Worm (Caenorhabditis elegans) whole organism, young adult: Measurements from ENCODE around the gene ZC373.2.

Source experiments
- B0261.1 ChIP-seq: sonication (generic microtip); optimal IDR thresholded peaks from 2 replicates; lab custom pipeline; 2016; ENCODE audit warnings: mild to moderate bottlenecking, missing genetic modification characterization, moderate library complexity, missing compliant biosample characterization
- B0336.3 ChIP-seq: fragments of 200-800 bp; sonication (Bioruptor generic); IDR thresholded peaks from 2 replicates; pipeline ENCODE4 v1.3.6; 2022; ENCODE audit warnings: missing genetic modification characterization, missing compliant biosample characterization
- F10E7.11 ChIP-seq: sonication (generic microtip); optimal IDR thresholded peaks from 2 replicates; lab custom pipeline; 2017; ENCODE audit warnings: mild to moderate bottlenecking, missing genetic modification characterization, moderate library complexity, missing compliant biosample characterization
- F22D6.2 ChIP-seq: sonication (generic microtip); optimal IDR thresholded peaks from 2 replicates; lab custom pipeline; 2016; ENCODE audit warnings: mild to moderate bottlenecking, missing genetic modification characterization, missing compliant biosample characterization
- F37B4.10 ChIP-seq: fragments of 200-800 bp; sonication (Bioruptor generic); IDR thresholded peaks from 2 replicates; pipeline ENCODE4 v1.3.6; 2022; ENCODE audit warnings: missing genetic modification characterization, missing compliant biosample characterization
- F55B11.4 ChIP-seq: sonication (generic microtip); optimal IDR thresholded peaks from 2 replicates; lab custom pipeline; 2016; ENCODE audit warnings: missing compliant biosample characterization, missing genetic modification characterization, borderline replicate concordance; ENCODE audit not compliant: insufficient read depth
- K11D2.4 ChIP-seq: fragments of 200-800 bp; sonication (Bioruptor generic); IDR thresholded peaks from 2 replicates; pipeline ENCODE4 v1.3.6; 2022; ENCODE audit warnings: missing genetic modification reagents, missing genetic modification characterization, missing compliant biosample characterization
- Y53F4B.3 ChIP-seq: fragments of 200-800 bp; sonication (Bioruptor generic); IDR thresholded peaks from 2 replicates; pipeline ENCODE4 v1.3.6; 2022; ENCODE audit warnings: missing genetic modification reagents, missing genetic modification characterization, missing compliant biosample characterization
- Y95B8A.8 ChIP-seq: fragments of 200-800 bp; sonication (Bioruptor generic); IDR thresholded peaks from 2 replicates; pipeline ENCODE4 v1.3.6; 2022; ENCODE audit warnings: missing genetic modification reagents, missing genetic modification characterization, missing compliant biosample characterization
- ZK185.1 ChIP-seq: sonication (generic microtip); optimal IDR thresholded peaks from 2 replicates; lab custom pipeline; 2016; ENCODE audit warnings: mild to moderate bottlenecking, missing genetic modification characterization, missing compliant biosample characterization; ENCODE audit not compliant: poor library complexity, severe bottlenecking
- aptf-2 ChIP-seq: fragments of 200-800 bp; sonication (Bioruptor generic); conservative IDR thresholded peaks from 2 replicates; pipeline ENCODE4 v1.3.6; 2022; ENCODE audit warnings: missing genetic modification reagents, missing genetic modification characterization, missing compliant biosample characterization
- aptf-3 ChIP-seq: fragments of 200-800 bp; sonication (Bioruptor generic); IDR thresholded peaks from 2 replicates; pipeline ENCODE4 v1.3.6; 2022; ENCODE audit warnings: missing genetic modification characterization, missing compliant biosample characterization
- atf-7 ChIP-seq: sonication (generic microtip); optimal IDR thresholded peaks from 2 replicates; lab custom pipeline; 2017; ENCODE audit warnings: mild to moderate bottlenecking, missing genetic modification characterization, missing compliant biosample characterization
- attf-6 ChIP-seq: fragments of 200-800 bp; sonication (Bioruptor generic); IDR thresholded peaks from 2 replicates; pipeline ENCODE4 v1.3.6; 2022; ENCODE audit warnings: missing genetic modification reagents, missing genetic modification characterization, missing compliant biosample characterization
- ccch-3 ChIP-seq: fragments of 200-800 bp; sonication (Bioruptor generic); optimal IDR thresholded peaks from 2 replicates; lab custom pipeline; 2018; ENCODE audit warnings: mild to moderate bottlenecking, missing genetic modification characterization, missing compliant biosample characterization
- cebp-1 ChIP-seq, 2 experiments: fragments of 200-800 bp in 1 of 2; sonication (Bioruptor generic) in 1 of 2; sonication (generic microtip) in 1 of 2; IDR thresholded peaks in 1 of 2; optimal IDR thresholded peaks in 1 of 2; 2 replicates each; pipeline versions ENCODE4 v1.3.6 to Lab custom; 2017 to 2022; ENCODE audit warnings: missing compliant biosample characterization in 2 of 2, missing genetic modification characterization in 2 of 2, mild to moderate bottlenecking in 1 of 2, missing genetic modification reagents in 1 of 2, moderate library complexity in 1 of 2
- ceh-58 ChIP-seq: fragments of 200-800 bp; sonication (Bioruptor generic); IDR thresholded peaks from 2 replicates; pipeline ENCODE4 v1.3.6; 2022; ENCODE audit warnings: missing genetic modification characterization, missing compliant biosample characterization
- chd-7 ChIP-seq: sonication (generic microtip); optimal IDR thresholded peaks from 2 replicates; lab custom pipeline; 2016; ENCODE audit warnings: mild to moderate bottlenecking, missing genetic modification characterization, moderate library complexity, missing compliant biosample characterization
- die-1 ChIP-seq: sonication (generic microtip); optimal IDR thresholded peaks from 2 replicates; lab custom pipeline; 2016; ENCODE audit warnings: missing genotype, mild to moderate bottlenecking, missing genetic modification characterization, missing compliant biosample characterization
- dox-1 ChIP-seq: fragments of 200-800 bp; sonication (Bioruptor generic); IDR thresholded peaks from 2 replicates; pipeline ENCODE4 v1.3.6; 2022; ENCODE audit warnings: missing genetic modification reagents, missing genetic modification characterization, missing compliant biosample characterization
- dpff-1 ChIP-seq: sonication (generic microtip); optimal IDR thresholded peaks from 2 replicates; lab custom pipeline; 2017; ENCODE audit warnings: mild to moderate bottlenecking, missing genetic modification characterization, missing compliant biosample characterization
- egl-18 ChIP-seq: fragments of 200-800 bp; sonication (Bioruptor generic); IDR thresholded peaks from 2 replicates; pipeline ENCODE4 v1.3.6; 2022; ENCODE audit warnings: missing genetic modification reagents, missing genetic modification characterization, missing compliant biosample characterization
- fkh-3 ChIP-seq: sonication (generic microtip); optimal IDR thresholded peaks from 2 replicates; lab custom pipeline; 2016; ENCODE audit warnings: mild to moderate bottlenecking, missing genetic modification characterization, missing compliant biosample characterization
- gei-17 ChIP-seq: fragments of 200-800 bp; sonication (Bioruptor generic); optimal IDR thresholded peaks from 2 replicates; lab custom pipeline; 2018; ENCODE audit warnings: mild to moderate bottlenecking, missing genetic modification characterization, missing compliant biosample characterization
- him-1 ChIP-seq: sonication (generic microtip); optimal IDR thresholded peaks from 2 replicates; lab custom pipeline; 2016; ENCODE audit warnings: missing genotype, missing genetic modification reagents, missing genetic modification characterization, missing compliant biosample characterization
- hsf-1 ChIP-seq: fragments of 200-800 bp; sonication (Bioruptor generic); IDR thresholded peaks from 2 replicates; pipeline ENCODE4 v1.3.6; 2022; ENCODE audit warnings: missing genetic modification reagents, missing genetic modification characterization, missing compliant biosample characterization
- let-607 ChIP-seq, 2 experiments: fragments of 200-800 bp in 1 of 2; sonication (Bioruptor generic) in 1 of 2; sonication (generic microtip) in 1 of 2; optimal IDR thresholded peaks; 2 replicates each; lab custom pipeline; 2016 to 2018; ENCODE audit warnings: mild to moderate bottlenecking in 2 of 2, missing compliant biosample characterization in 2 of 2, missing genetic modification characterization in 2 of 2, moderate library complexity in 2 of 2, missing genotype in 1 of 2
- lsl-1 ChIP-seq: fragments of 200-800 bp; sonication (Bioruptor generic); optimal IDR thresholded peaks from 2 replicates; lab custom pipeline; 2018; ENCODE audit warnings: mild to moderate bottlenecking, missing genetic modification characterization, moderate library complexity, missing compliant biosample characterization
- lsy-27 ChIP-seq: sonication (generic microtip); optimal IDR thresholded peaks from 2 replicates; lab custom pipeline; 2017; ENCODE audit warnings: missing genetic modification characterization, mild to moderate bottlenecking, missing compliant biosample characterization, antibody characterized with exemption, missing genotype, borderline replicate concordance; ENCODE audit not compliant: insufficient read depth
- madf-10 ChIP-seq: sonication (generic microtip); optimal IDR thresholded peaks from 2 replicates; lab custom pipeline; 2016; ENCODE audit warnings: mild to moderate bottlenecking, missing genetic modification characterization, missing compliant biosample characterization
- madf-6 ChIP-seq: fragments of 200-800 bp; sonication (Bioruptor generic); IDR thresholded peaks from 2 replicates; pipeline ENCODE4 v1.3.6; 2022; ENCODE audit warnings: missing genetic modification reagents, missing genetic modification characterization, missing compliant biosample characterization
- mel-28 ChIP-seq: sonication (generic microtip); optimal IDR thresholded peaks from 2 replicates; lab custom pipeline; 2016; ENCODE audit warnings: borderline replicate concordance, mild to moderate bottlenecking, missing genetic modification characterization, missing compliant biosample characterization
- nfyb-1 ChIP-seq: fragments of 200-800 bp; sonication (Bioruptor generic); IDR thresholded peaks from 2 replicates; pipeline ENCODE4 v1.3.6; 2022; ENCODE audit warnings: missing genetic modification reagents, missing genetic modification characterization, missing compliant biosample characterization
- nhr-120 ChIP-seq: fragments of 200-800 bp; sonication (Bioruptor generic); IDR thresholded peaks from 2 replicates; pipeline ENCODE4 v1.3.6; 2022; ENCODE audit warnings: missing genetic modification characterization, missing compliant biosample characterization
- nhr-80 ChIP-seq: sonication (generic microtip); optimal IDR thresholded peaks from 2 replicates; lab custom pipeline; 2016; ENCODE audit warnings: missing genetic modification characterization, missing compliant biosample characterization
- pha-4 ChIP-seq: fragments of 150-350 bp; sonication (generic microtip); optimal IDR thresholded peaks from 2 replicates; lab custom pipeline; 2014; ENCODE audit warnings: missing biosample characterization, missing genetic modification reagents, missing genetic modification characterization
- repo-1 ChIP-seq: sonication (generic microtip); optimal IDR thresholded peaks from 2 replicates; lab custom pipeline; 2017; ENCODE audit warnings: mild to moderate bottlenecking, missing genetic modification characterization, missing compliant biosample characterization
- sdz-38 ChIP-seq: sonication (generic microtip); optimal IDR thresholded peaks from 2 replicates; lab custom pipeline; 2016; ENCODE audit warnings: missing genotype, missing genetic modification characterization, missing compliant biosample characterization
- sea-2 ChIP-seq: fragments of 200-800 bp; sonication (Bioruptor generic); IDR thresholded peaks from 2 replicates; pipeline ENCODE4 v1.3.6; 2022; ENCODE audit warnings: missing genetic modification characterization, missing compliant biosample characterization
- snpc-1.3 ChIP-seq: sonication (generic microtip); optimal IDR thresholded peaks from 2 replicates; lab custom pipeline; 2017; ENCODE audit warnings: missing genetic modification characterization, mild to moderate bottlenecking, missing compliant biosample characterization, antibody characterized with exemption, moderate library complexity, missing genotype, missing genetic modification reagents; ENCODE audit not compliant: insufficient read depth
- tbx-9 ChIP-seq: sonication (generic microtip); optimal IDR thresholded peaks from 2 replicates; lab custom pipeline; 2016; ENCODE audit warnings: borderline replicate concordance, missing genetic modification characterization, inconsistent platforms, missing compliant biosample characterization
- tlf-1 ChIP-seq: fragments of 200-800 bp; sonication (Bioruptor generic); optimal IDR thresholded peaks from 2 replicates; lab custom pipeline; 2018; ENCODE audit warnings: mild to moderate bottlenecking, missing genetic modification characterization, missing compliant biosample characterization
- unc-62 ChIP-seq: fragments of 150-350 bp; optimal IDR thresholded peaks from 2 replicates; lab custom pipeline; 2014; ENCODE audit warnings: missing biosample characterization, missing genetic modification reagents, missing genetic modification characterization
- xnd-1 ChIP-seq: sonication (generic microtip); optimal IDR thresholded peaks from 2 replicates; lab custom pipeline; 2016; ENCODE audit warnings: missing genotype, missing genetic modification reagents, missing genetic modification characterization, missing compliant biosample characterization
- zim-3 ChIP-seq: sonication (generic microtip); optimal IDR thresholded peaks from 2 replicates; lab custom pipeline; 2017; ENCODE audit warnings: mild to moderate bottlenecking, missing genetic modification characterization, moderate library complexity, missing compliant biosample characterization
- ztf-26 ChIP-seq: sonication (generic microtip); optimal IDR thresholded peaks from 2 replicates; lab custom pipeline; 2017; ENCODE audit warnings: missing genetic modification characterization, missing compliant biosample characterization

ZC373.2 gene

DNA sequence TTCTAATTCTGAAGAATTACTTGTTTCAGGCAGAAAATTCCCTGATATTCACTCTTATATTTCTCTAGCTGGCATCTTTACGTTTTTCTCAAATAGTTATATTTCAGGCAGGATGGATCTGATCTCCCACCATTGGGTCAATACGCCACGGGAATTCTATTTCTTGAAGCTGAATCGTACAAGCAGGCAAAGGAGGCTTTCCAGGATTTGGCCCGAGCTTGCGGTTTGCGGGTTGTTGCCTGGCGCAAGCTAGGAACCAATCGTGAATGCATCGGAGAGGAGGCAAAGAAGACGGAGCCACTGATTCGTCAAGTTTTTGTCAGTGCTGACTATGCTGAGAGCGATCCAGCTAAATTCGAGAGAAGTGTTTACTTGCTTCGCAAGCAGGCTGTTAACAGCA lies 26.8 kb upstream of the ZC373.2 start (continued):
- no peak for TF ChIP-seq chd-7 (tag; lab: Kevin White, UChicago)

DNA sequence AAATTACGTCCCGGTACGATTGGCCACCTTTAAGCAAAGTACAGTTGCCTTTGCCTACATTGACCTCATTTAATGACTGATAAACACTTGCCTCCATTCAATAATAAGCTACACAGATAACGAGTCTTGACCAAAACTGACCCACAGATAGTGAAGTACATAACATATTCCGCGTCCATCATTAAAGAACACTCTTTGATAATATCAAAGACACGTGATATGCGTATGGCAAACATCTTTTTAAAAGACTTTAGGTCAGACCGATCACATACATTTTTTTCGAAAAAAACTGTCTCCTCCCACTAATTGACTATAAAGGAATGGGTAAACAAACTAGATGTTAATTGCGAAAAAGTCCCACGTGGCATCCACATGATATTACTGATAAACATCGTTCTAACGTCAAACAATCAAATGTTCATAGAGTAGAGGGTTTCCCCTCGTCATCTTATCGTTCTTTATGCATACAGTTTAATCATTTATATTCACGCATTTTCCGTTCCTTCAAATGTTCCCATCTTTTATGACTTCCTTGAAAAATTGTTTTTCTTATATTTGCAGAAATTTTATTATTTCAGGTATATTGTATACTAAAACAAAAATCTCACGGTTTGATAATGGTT lies 25.9 kb upstream of the ZC373.2 start, which contains the start of gene W07E11.1:
Gene W07E11.1 (plus strand): TSS at position 573 of the 623 bp plus-strand sequence.
- TF ChIP-seq let-607 (tag; optimal IDR thresholded peaks at IDR 0.05; lab: Kevin White, UChicago) (no peak), fkh-3 (tag; lab: Kevin White, UChicago) (no peak), Y95B8A.8 (GFP tag; lab: Robert Waterston, UW) (no peak), zim-3 (no peak), die-1 (tag; lab: Kevin White, UChicago) (no peak), F37B4.10 (GFP tag; lab: Robert Waterston, UW) (no peak), him-1 (tag; lab: Kevin White, UChicago) (no peak), gei-17 (GFP tag; lab: Kevin White, UChicago) (no peak), madf-6 (GFP tag; lab: Robert Waterston, UW) (no peak), F10E7.11 (tag; lab: Kevin White, UChicago) (no peak), mel-28 (tag; lab: Kevin White, UChicago) (no peak), unc-62 (GFP tag; lab: Kevin White, UChicago) (peak; percentile 43), madf-10 (tag; lab: Kevin White, UChicago) (no peak), repo-1 (tag; lab: Kevin White, UChicago) (no peak), pha-4 (tag; lab: Kevin White, UChicago) (no peak), hsf-1 (GFP tag; lab: Robert Waterston, UW) (no peak), atf-7 (tag; lab: Kevin White, UChicago) (peak; percentile 55), sdz-38 (no peak), K11D2.4 (no peak), B0261.1 (no peak), lsy-27 (tag; lab: Kevin White, UChicago) (no peak), ccch-3 (GFP tag; lab: Kevin White, UChicago) (no peak), tlf-1 (GFP tag; lab: Kevin White, UChicago) (no peak), B0336.3 (GFP tag; lab: Robert Waterston, UW) (no peak), ceh-58 (GFP tag; lab: Robert Waterston, UW) (no peak), dpff-1 (no peak), tbx-9 (no peak), sea-2 (GFP tag; lab: Robert Waterston, UW) (no peak), cebp-1 (GFP tag; IDR thresholded peaks at IDR 0.05; lab: Robert Waterston, UW) (no peak; the same call in 1 of the 2 replicates), cebp-1 (tag; optimal IDR thresholded peaks at IDR 0.05; lab: Kevin White, UChicago) (peak; percentile 66), dox-1 (GFP tag; lab: Robert Waterston, UW) (0 out of 2 replicates have a peak, but pooled peaks have one; percentile 4), F55B11.4 (tag; lab: Kevin White, UChicago) (no peak), ztf-26 (tag; lab: Kevin White, UChicago) (peak; percentile 51), aptf-2 (GFP tag; lab: Robert Waterston, UW) (no peak), egl-18 (no peak), nhr-80 (peak; percentile 83), attf-6 (GFP tag; lab: Robert Waterston, UW) (no peak), Y53F4B.3 (GFP tag; lab: Robert Waterston, UW) (no peak), nfyb-1 (GFP tag; lab: Robert Waterston, UW) (0 out of 2 replicates have a peak, but pooled peaks have one; percentile 37), xnd-1 (tag; lab: Kevin White, UChicago) (no peak), aptf-3 (GFP tag; lab: Robert Waterston, UW) (no peak), F22D6.2 (peak; percentile 49), snpc-1.3 (no peak), ZK185.1 (tag; lab: Kevin White, UChicago) (peak; percentile 42), lsl-1 (GFP tag; lab: Kevin White, UChicago) (no peak), nhr-120 (GFP tag; lab: Robert Waterston, UW) (no peak)
